Worm (Caenorhabditis elegans): ENCODE results near the gene C08F8.3.

C08F8.3 gene

ce11 chrIV:11125604-11126003 is 29.2 kb upstream of the C08F8.3 start:
- TF ChIP-seq egl-27 (tag; optimal IDR thresholded peaks at IDR 0.05), result no peak
- TF ChIP-seq egl-5 (tag; optimal IDR thresholded peaks at IDR 0.05), result no peak
- no peak for TF ChIP-seq lin-39 (tag; optimal IDR thresholded peaks at IDR 0.05)
- no peak for TF ChIP-seq eor-1 (tag; optimal IDR thresholded peaks at IDR 0.05)
- TF ChIP-seq fkh-10 (GFP tag; optimal IDR thresholded peaks at IDR 0.05), result no peak
- TF ChIP-seq snpc-4 (tag; optimal IDR thresholded peaks at IDR 0.05), result no peak
- no peak for TF ChIP-seq pha-4 (tag; optimal IDR thresholded peaks at IDR 0.05)
- TF ChIP-seq elt-1 (tag; optimal IDR thresholded peaks at IDR 0.05), result no peak

- TF ChIP-seq nhr-43 (tag; optimal IDR thresholded peaks at IDR 0.05; ENCODE audit: poor library complexity, severe bottlenecking), result no peak
Measured at ce11 chrIV:11126004-11126027, 29.0 kb upstream of the C08F8.3 start, which contains the start of gene swsn-4. swsn-4 (plus strand) TSS chrIV:11126024.

ce11 chrIV:11126028-11126427 is 28.8 kb upstream of the C08F8.3 start:
- TF ChIP-seq egl-27 (tag; optimal IDR thresholded peaks at IDR 0.05), result no peak
- no peak for TF ChIP-seq elt-2 (tag; optimal IDR thresholded peaks at IDR 0.05)
- no peak for TF ChIP-seq aly-2 (tag; optimal IDR thresholded peaks at IDR 0.05)
- TF ChIP-seq elt-3 (tag; optimal IDR thresholded peaks at IDR 0.05), result no peak
- TF ChIP-seq nhr-237 (tag; optimal IDR thresholded peaks at IDR 0.05), result no peak
- no peak for TF ChIP-seq lin-15B (tag; optimal IDR thresholded peaks at IDR 0.05)
- TF ChIP-seq fos-1 (tag; optimal IDR thresholded peaks at IDR 0.05), result no peak
- no peak for TF ChIP-seq tbx-2 (tag; optimal IDR thresholded peaks at IDR 0.05)
- no peak for TF ChIP-seq eor-1 (tag; optimal IDR thresholded peaks at IDR 0.05)

- TF ChIP-seq pqm-1 (tag; optimal IDR thresholded peaks at IDR 0.05) (peak; percentile 11), pha-4 (tag; optimal IDR thresholded peaks at IDR 0.05) (peak; percentile 29), elt-2 (tag; optimal IDR thresholded peaks at IDR 0.05) (peak; percentile 58), nfya-1 (tag; optimal IDR thresholded peaks at IDR 0.05; ENCODE audit: insufficient read depth) (peak; percentile 44), R02D3.7 (tag; optimal IDR thresholded peaks at IDR 0.05) (no peak), jun-1 (tag; optimal IDR thresholded peaks at IDR 0.05) (no peak)
Measured at ce11 chrIV:11130774-11131173, 24.1 kb upstream of the C08F8.3 start.

ce11 chrIV:11131268-11131667 is 23.6 kb upstream of the C08F8.3 start, which contains the start of gene ard-1:
ard-1 (plus strand) TSS chrIV:11131279.
- TF ChIP-seq daf-12 (tag; optimal IDR thresholded peaks at IDR 0.05), result no peak
- TF ChIP-seq R02D3.7 (tag; optimal IDR thresholded peaks at IDR 0.05), result no peak
- no peak for TF ChIP-seq nhr-43 (tag; optimal IDR thresholded peaks at IDR 0.05; ENCODE audit: poor library complexity, severe bottlenecking)
- no peak for TF ChIP-seq egl-5 (tag; optimal IDR thresholded peaks at IDR 0.05)
- TF ChIP-seq ztf-11 (tag; optimal IDR thresholded peaks at IDR 0.05), result no peak
- TF ChIP-seq lsy-12 (tag; optimal IDR thresholded peaks at IDR 0.05), result no peak
- TF ChIP-seq skn-1 (tag; optimal IDR thresholded peaks at IDR 0.05), result no peak
- TF ChIP-seq nfya-1 (tag; optimal IDR thresholded peaks at IDR 0.05; ENCODE audit: insufficient read depth), result no peak
- TF ChIP-seq ceh-28 (tag; optimal IDR thresholded peaks at IDR 0.05), result no peak
- no peak for TF ChIP-seq mml-1 (tag; optimal IDR thresholded peaks at IDR 0.05)
- no peak for TF ChIP-seq nhr-76 (tag; optimal IDR thresholded peaks at IDR 0.05)
- TF ChIP-seq ztf-4 (tag; optimal IDR thresholded peaks at IDR 0.05), result no peak
- no peak for TF ChIP-seq elt-3 (tag; optimal IDR thresholded peaks at IDR 0.05)
- no peak for TF ChIP-seq nhr-67 (tag; optimal IDR thresholded peaks at IDR 0.05)
- TF ChIP-seq ceh-9 (tag; optimal IDR thresholded peaks at IDR 0.05), result no peak
- no peak for TF ChIP-seq nhr-12 (tag; optimal IDR thresholded peaks at IDR 0.05)
- no peak for TF ChIP-seq pha-4 (tag; optimal IDR thresholded peaks at IDR 0.05)
- no peak for TF ChIP-seq jun-1 (tag; optimal IDR thresholded peaks at IDR 0.05)
- TF ChIP-seq nhr-25 (tag; optimal IDR thresholded peaks at IDR 0.05), result no peak

- TF ChIP-seq mdl-1 (tag; optimal IDR thresholded peaks at IDR 0.05) (no peak), sea-2 (GFP tag; optimal IDR thresholded peaks at IDR 0.05) (no peak), egl-5 (tag; optimal IDR thresholded peaks at IDR 0.05) (no peak), nhr-23 (tag; optimal IDR thresholded peaks at IDR 0.05) (peak; percentile 33), lin-15B (tag; optimal IDR thresholded peaks at IDR 0.05) (peak; percentile 28), nhr-43 (tag; optimal IDR thresholded peaks at IDR 0.05; ENCODE audit: poor library complexity, severe bottlenecking) (no peak), ztf-11 (tag; optimal IDR thresholded peaks at IDR 0.05) (no peak), pha-4 (tag; optimal IDR thresholded peaks at IDR 0.05) (peak; percentile 73), nfya-1 (tag; optimal IDR thresholded peaks at IDR 0.05; ENCODE audit: insufficient read depth) (peak; percentile 62), nhr-11 (tag; optimal IDR thresholded peaks at IDR 0.05) (no peak), daf-12 (tag; optimal IDR thresholded peaks at IDR 0.05) (no peak), unc-39 (tag; optimal IDR thresholded peaks at IDR 0.05) (no peak), nhr-77 (tag; optimal IDR thresholded peaks at IDR 0.05) (no peak), snpc-4 (tag; optimal IDR thresholded peaks at IDR 0.05) (no peak), ceh-16 (tag; optimal IDR thresholded peaks at IDR 0.05) (no peak), pqm-1 (tag; optimal IDR thresholded peaks at IDR 0.05) (no peak), fos-1 (tag; optimal IDR thresholded peaks at IDR 0.05) (no peak), fkh-10 (GFP tag; optimal IDR thresholded peaks at IDR 0.05) (no peak), nhr-12 (tag; optimal IDR thresholded peaks at IDR 0.05) (no peak), lin-39 (tag; optimal IDR thresholded peaks at IDR 0.05) (no peak), nhr-25 (tag; optimal IDR thresholded peaks at IDR 0.05) (peak; percentile 14)
Measured at ce11 chrIV:11142314-11143227, 12.3 kb upstream of the C08F8.3 start, which contains the start of gene skih-2. skih-2 (minus strand) TSS chrIV:11142364.

Measured in whole organism, L3 larva.